Comparison of ENCODE assay signal across 6 fruit fly cellular contexts in genomic region chr3L:9898355-9898754, dm6.
A peak's percentile ranks its signal among the peaks of the same experiment; 100 is the strongest.
TF ChIP-seq lines count a peak whose summit lies in the region.

Gene CG6707, minus strand, starts transcription at chr3L:9898575.
Gene CG46387, plus strand, starts transcription at chr3L:9898626.

- peak; percentile 1 to 51 for TF ChIP-seq CTCF in S2 (optimal IDR thresholded peaks at IDR 0.05; lab: Kevin White, UChicago)
- TF ChIP-seq CTCF in whole organism, embryonic (GFP tag; optimal IDR thresholded peaks at IDR 0.05; lab: Kevin White, UChicago): no peak

TF ChIP-seq in whole organism, adult, 20 proteins besides CTCF, POLR2A, EP300 and RAD21:
- TF ChIP-seq kay (GFP tag; lab: Kevin White, UChicago; ENCODE audit: borderline replicate concordance) (no peak), CG7045 (GFP tag; optimal IDR thresholded peaks at IDR 0.05; lab: Kevin White, UChicago) (peak; percentile 9), bab1 (GFP tag; optimal IDR thresholded peaks at IDR 0.05; lab: Kevin White, UChicago) (no peak), CG5204 (GFP tag; optimal IDR thresholded peaks at IDR 0.05; lab: Kevin White, UChicago) (no peak), cnc (optimal IDR thresholded peaks at IDR 0.05; lab: Kevin White, UChicago) (no peak), CG1620 (GFP tag; optimal IDR thresholded peaks at IDR 0.05; lab: Kevin White, UChicago) (peak; percentile 25), cic (GFP tag; optimal IDR thresholded peaks at IDR 0.05; lab: Kevin White, UChicago) (no peak), toe (GFP tag; optimal IDR thresholded peaks at IDR 0.05; lab: Kevin White, UChicago) (peak; percentile 44), Mnt (GFP tag; optimal IDR thresholded peaks at IDR 0.05; lab: Kevin White, UChicago) (peak; percentile 49), ovo (GFP tag; optimal IDR thresholded peaks at IDR 0.05; lab: Kevin White, UChicago) (no peak), tj (GFP tag; optimal IDR thresholded peaks at IDR 0.05; lab: Kevin White, UChicago) (peak; percentile 23), Crg-1 (GFP tag; optimal IDR thresholded peaks at IDR 0.05; lab: Kevin White, UChicago) (peak; percentile 34)

TF ChIP-seq in whole organism, embryonic, 481 proteins besides CTCF, POLR2A, EP300 and RAD21 (continues in another document):
- TF ChIP-seq chn (GFP tag; optimal IDR thresholded peaks at IDR 0.05; lab: Kevin White, UChicago): no peak
- TF ChIP-seq ara (GFP tag; IDR thresholded peaks at IDR 0.05; lab: Robert Waterston, UW): 0 out of 2 replicates have a peak, but pooled peaks have one; percentile 25
- TF ChIP-seq mam (GFP tag; optimal IDR thresholded peaks at IDR 0.05; lab: Kevin White, UChicago): peak; percentile 34
- no peak for TF ChIP-seq ab (GFP tag; optimal IDR thresholded peaks at IDR 0.05; lab: Kevin White, UChicago)
- no peak for TF ChIP-seq tll (GFP tag; optimal IDR thresholded peaks at IDR 0.05; lab: Kevin White, UChicago)
- TF ChIP-seq lola (GFP tag; optimal IDR thresholded peaks at IDR 0.05; lab: Kevin White, UChicago): no peak
- no peak for TF ChIP-seq CG8359 (GFP tag; optimal IDR thresholded peaks at IDR 0.05; lab: Kevin White, UChicago; ENCODE audit: borderline replicate concordance)
- peak; percentile 26 for TF ChIP-seq CoRest (tag; optimal IDR thresholded peaks at IDR 0.05; lab: Kevin White, UChicago)
- TF ChIP-seq bbx (GFP tag; IDR thresholded peaks at IDR 0.05; lab: Robert Waterston, UW; ENCODE audit: partially characterized antibody): peak; percentile 18; the same call in 1 of the 2 replicates
- peak in 1 of 2 experiments; percentile 46 for TF ChIP-seq dpn (GFP tag; optimal IDR thresholded peaks at IDR 0.05; lab: Kevin White, UChicago)
- TF ChIP-seq Bgb (GFP tag; IDR thresholded peaks at IDR 0.05; lab: Robert Waterston, UW; ENCODE audit: partially characterized antibody): peak; percentile 44; the same call in 1 of the 2 replicates
- peak; percentile 54 for TF ChIP-seq Ets97D (GFP tag; optimal IDR thresholded peaks at IDR 0.05; lab: Kevin White, UChicago)
- no peak for TF ChIP-seq Chrac-16 (GFP tag; optimal IDR thresholded peaks at IDR 0.05; lab: Kevin White, UChicago)
- peak; percentile 23 for TF ChIP-seq sens (GFP tag; lab: Kevin White, UChicago)
- TF ChIP-seq CG7928 (GFP tag; optimal IDR thresholded peaks at IDR 0.05; lab: Kevin White, UChicago): peak; percentile 86
- TF ChIP-seq Gug (GFP tag; IDR thresholded peaks at IDR 0.05; lab: Robert Waterston, UW): peak; percentile 25; the same call in 1 of the 4 replicates
- TF ChIP-seq trem (tag; optimal IDR thresholded peaks at IDR 0.05; lab: Kevin White, UChicago): peak; percentile 33
- TF ChIP-seq grn (GFP tag; optimal IDR thresholded peaks at IDR 0.05; lab: Kevin White, UChicago): no peak

TF ChIP-seq in whole organism, prepupa, 60 proteins besides CTCF, POLR2A, EP300 and RAD21:
- TF ChIP-seq Sox14 (GFP tag; optimal IDR thresholded peaks at IDR 0.05; lab: Kevin White, UChicago): peak; percentile 70
- peak; percentile 30 for TF ChIP-seq cyc (GFP tag; optimal IDR thresholded peaks at IDR 0.05; lab: Kevin White, UChicago)
- no peak for TF ChIP-seq Gug (GFP tag; IDR thresholded peaks at IDR 0.05; lab: Robert Waterston, UW)
- peak; percentile 0 for TF ChIP-seq Hr39 (GFP tag; optimal IDR thresholded peaks at IDR 0.05; lab: Kevin White, UChicago)
- no peak for TF ChIP-seq dac (GFP tag; optimal IDR thresholded peaks at IDR 0.05; lab: Kevin White, UChicago)
- TF ChIP-seq pdm3 (GFP tag; optimal IDR thresholded peaks at IDR 0.05; lab: Kevin White, UChicago): peak; percentile 6
- no peak for TF ChIP-seq CG8319 (GFP tag; optimal IDR thresholded peaks at IDR 0.05; lab: Kevin White, UChicago)
- TF ChIP-seq Sox15 (GFP tag; optimal IDR thresholded peaks at IDR 0.05; lab: Kevin White, UChicago): peak; percentile 16
- TF ChIP-seq CG6163 (GFP tag; IDR thresholded peaks at IDR 0.05; lab: Robert Waterston, UW): peak; percentile 36; the same call in 1 of the 3 replicates
- TF ChIP-seq Lpt (GFP tag; optimal IDR thresholded peaks at IDR 0.05; lab: Kevin White, UChicago): no peak
- TF ChIP-seq CG3032 (tag; optimal IDR thresholded peaks at IDR 0.05; lab: Kevin White, UChicago): no peak
- peak; percentile 27 for TF ChIP-seq dsx (GFP tag; optimal IDR thresholded peaks at IDR 0.05; lab: Kevin White, UChicago; ENCODE audit: poor library complexity, severe bottlenecking)

TF ChIP-seq in whole organism, pupa, 21 proteins besides CTCF, POLR2A, EP300 and RAD21:
- no peak for TF ChIP-seq Ets98B (GFP tag; IDR thresholded peaks at IDR 0.05; lab: Robert Waterston, UW)
- TF ChIP-seq rn (GFP tag; IDR thresholded peaks at IDR 0.05; lab: Robert Waterston, UW): no peak
- TF ChIP-seq CG8159 (tag; optimal IDR thresholded peaks at IDR 0.05; lab: Kevin White, UChicago): peak; percentile 6
- no peak for TF ChIP-seq CG12605 (GFP tag; IDR thresholded peaks at IDR 0.05; lab: Robert Waterston, UW)
- TF ChIP-seq CG14655 (GFP tag; optimal IDR thresholded peaks at IDR 0.05; lab: Kevin White, UChicago): no peak
- peak; percentile 44; the same call in 1 of the 3 replicates for TF ChIP-seq CG4496 (GFP tag; IDR thresholded peaks at IDR 0.05; lab: Robert Waterston, UW)
- no peak for TF ChIP-seq CG17806 (tag; optimal IDR thresholded peaks at IDR 0.05; lab: Kevin White, UChicago)
- TF ChIP-seq Pif1A (GFP tag; optimal IDR thresholded peaks at IDR 0.05; lab: Kevin White, UChicago): no peak
- no peak for TF ChIP-seq CG9948 (tag; optimal IDR thresholded peaks at IDR 0.05; lab: Kevin White, UChicago)

TF ChIP-seq in whole organism, wandering third instar larva, 38 proteins besides CTCF, POLR2A, EP300 and RAD21:
- TF ChIP-seq psq (GFP tag; optimal IDR thresholded peaks at IDR 0.05; lab: Kevin White, UChicago): no peak
- peak; percentile 55 for TF ChIP-seq rgr (GFP tag; optimal IDR thresholded peaks at IDR 0.05; lab: Kevin White, UChicago)
- no peak for TF ChIP-seq Hnf4 (GFP tag; optimal IDR thresholded peaks at IDR 0.05; lab: Kevin White, UChicago)
- TF ChIP-seq OdsH (GFP tag; optimal IDR thresholded peaks at IDR 0.05; lab: Kevin White, UChicago): no peak
- no peak for TF ChIP-seq sage (GFP tag; optimal IDR thresholded peaks at IDR 0.05; lab: Kevin White, UChicago)
- TF ChIP-seq brk (GFP tag; optimal IDR thresholded peaks at IDR 0.05; lab: Kevin White, UChicago): no peak
- no peak for TF ChIP-seq Hr78 (GFP tag; optimal IDR thresholded peaks at IDR 0.05; lab: Kevin White, UChicago)
- TF ChIP-seq Sp1 (GFP tag; optimal IDR thresholded peaks at IDR 0.05; lab: Kevin White, UChicago): no peak
- no peak for TF ChIP-seq Mio (GFP tag; optimal IDR thresholded peaks at IDR 0.05; lab: Kevin White, UChicago)
- no peak for TF ChIP-seq Rel (GFP tag; optimal IDR thresholded peaks at IDR 0.05; lab: Kevin White, UChicago)
- TF ChIP-seq Rel (tag; optimal IDR thresholded peaks at IDR 0.05; lab: Kevin White, UChicago): peak; percentile 58
- no peak for TF ChIP-seq CG32264 (GFP tag; optimal IDR thresholded peaks at IDR 0.05; lab: Kevin White, UChicago)
- no peak for TF ChIP-seq Jra (GFP tag; optimal IDR thresholded peaks at IDR 0.05; lab: Kevin White, UChicago)
- no peak for TF ChIP-seq dl (GFP tag; optimal IDR thresholded peaks at IDR 0.05; lab: Kevin White, UChicago; ENCODE audit: insufficient read depth in 1 of 2, partially characterized antibody in 2 of 2)
- TF ChIP-seq tai (GFP tag; optimal IDR thresholded peaks at IDR 0.05; lab: Kevin White, UChicago): no peak
- TF ChIP-seq sv (GFP tag; optimal IDR thresholded peaks at IDR 0.05; lab: Kevin White, UChicago): no peak
- TF ChIP-seq dmrt93B (GFP tag; optimal IDR thresholded peaks at IDR 0.05; lab: Kevin White, UChicago): no peak
- no peak for TF ChIP-seq CG9705 (GFP tag; optimal IDR thresholded peaks at IDR 0.05; lab: Kevin White, UChicago)
- TF ChIP-seq Dif (GFP tag; optimal IDR thresholded peaks at IDR 0.05; lab: Kevin White, UChicago; ENCODE audit: partially characterized antibody): no peak
- peak; percentile 24 for TF ChIP-seq Hr83 (GFP tag; optimal IDR thresholded peaks at IDR 0.05; lab: Kevin White, UChicago; ENCODE audit: poor library complexity, severe bottlenecking)
- peak in 1 of 2 experiments; percentile 22 for TF ChIP-seq foxo (GFP tag; optimal IDR thresholded peaks at IDR 0.05; lab: Kevin White, UChicago)
- TF ChIP-seq CrebA (GFP tag; optimal IDR thresholded peaks at IDR 0.05; lab: Kevin White, UChicago; ENCODE audit: borderline replicate concordance): no peak
- no peak for TF ChIP-seq woc (GFP tag; optimal IDR thresholded peaks at IDR 0.05; lab: Kevin White, UChicago)
- TF ChIP-seq jim (GFP tag; optimal IDR thresholded peaks at IDR 0.05; lab: Kevin White, UChicago): no peak
- peak; percentile 1 for TF ChIP-seq h (GFP tag; optimal IDR thresholded peaks at IDR 0.05; lab: Kevin White, UChicago)
- TF ChIP-seq HLH106 (tag; optimal IDR thresholded peaks at IDR 0.05; lab: Kevin White, UChicago): peak; percentile 35
- no peak for TF ChIP-seq N (GFP tag; optimal IDR thresholded peaks at IDR 0.05; lab: Kevin White, UChicago)
- TF ChIP-seq Myc (optimal IDR thresholded peaks at IDR 0.05; lab: Kevin White, UChicago): no peak
- no peak for TF ChIP-seq pan (optimal IDR thresholded peaks at IDR 0.05; lab: Kevin White, UChicago)
- TF ChIP-seq dsf (GFP tag; optimal IDR thresholded peaks at IDR 0.05; lab: Kevin White, UChicago; ENCODE audit: borderline replicate concordance): no peak
- TF ChIP-seq br (GFP tag; optimal IDR thresholded peaks at IDR 0.05; lab: Kevin White, UChicago): no peak
- TF ChIP-seq usp (GFP tag; optimal IDR thresholded peaks at IDR 0.05; lab: Kevin White, UChicago): no peak
- TF ChIP-seq GATAd (GFP tag; optimal IDR thresholded peaks at IDR 0.05; lab: Kevin White, UChicago): no peak
